Worm (Caenorhabditis elegans) whole organism, L2 larva: ENCODE data around the gene gfat-1.
A peak's percentile ranks its signal among the peaks of the same experiment; 100 is the strongest.
"Not testable (repeated sequence)": the region's sequence is repeated elsewhere in the genome, so short reads cannot be mapped to it uniquely, and the experiment has no call there.

ENCODE experiments used
- C34F6.9 ChIP-seq: fragments of 150-350 bp; optimal IDR thresholded peaks from 2 replicates; lab custom pipeline; 2014; ENCODE audit warnings: missing biosample characterization, missing genetic modification characterization
- F13H6.1 ChIP-seq: sonication (generic microtip); optimal IDR thresholded peaks from 2 replicates; lab custom pipeline; 2016; ENCODE audit warnings: missing genetic modification characterization, missing compliant biosample characterization
- Y55F3AM.14 ChIP-seq: fragments of 200-800 bp; sonication (Bioruptor generic); optimal IDR thresholded peaks from 2 replicates; lab custom pipeline; 2018; ENCODE audit warnings: mild to moderate bottlenecking, missing genetic modification characterization, missing compliant biosample characterization
- ZK546.5 ChIP-seq: sonication (generic microtip); optimal IDR thresholded peaks from 2 replicates; lab custom pipeline; 2017; ENCODE audit warnings: missing biosample characterization, missing genetic modification characterization
- aly-2 ChIP-seq: fragments of 150-350 bp; optimal IDR thresholded peaks from 2 replicates; lab custom pipeline; 2014; ENCODE audit warnings: missing biosample characterization, missing genetic modification characterization
- ama-1 ChIP-seq: fragments of 150-350 bp; optimal IDR thresholded peaks from 2 replicates; lab custom pipeline; 2018; ENCODE audit warnings: inconsistent platforms
- blmp-1 ChIP-seq: sonication (generic microtip); optimal IDR thresholded peaks from 2 replicates; lab custom pipeline; 2017; ENCODE audit warnings: missing genetic modification characterization, mild to moderate bottlenecking, missing compliant biosample characterization, antibody characterized with exemption, moderate library complexity; ENCODE audit not compliant: insufficient read depth
- ceh-16 ChIP-seq: fragments of 150-350 bp; optimal IDR thresholded peaks from 2 replicates; lab custom pipeline; 2014; ENCODE audit warnings: missing biosample characterization, missing genetic modification characterization
- ceh-82 ChIP-seq: fragments of 150-350 bp; optimal IDR thresholded peaks from 2 replicates; lab custom pipeline; 2014; ENCODE audit warnings: missing biosample characterization, missing genetic modification characterization
- dmd-4 ChIP-seq: sonication (generic microtip); optimal IDR thresholded peaks from 2 replicates; lab custom pipeline; 2017; ENCODE audit warnings: missing biosample characterization, missing genetic modification characterization
- egl-27 ChIP-seq: sonication (generic microtip); optimal IDR thresholded peaks from 3 replicates; lab custom pipeline; 2017; ENCODE audit warnings: missing biosample characterization, missing genetic modification reagents, missing genetic modification characterization
- elt-1 ChIP-seq: fragments of 150-350 bp; optimal IDR thresholded peaks from 2 replicates; lab custom pipeline; 2014; ENCODE audit warnings: missing biosample characterization, missing genetic modification characterization
- elt-3 ChIP-seq: sonication (generic microtip); optimal IDR thresholded peaks from 2 replicates; lab custom pipeline; 2017; ENCODE audit warnings: missing biosample characterization, missing genetic modification characterization
- fos-1 ChIP-seq: fragments of 150-350 bp; optimal IDR thresholded peaks from 2 replicates; lab custom pipeline; 2014; ENCODE audit warnings: missing biosample characterization, missing genetic modification characterization
- gmeb-1 ChIP-seq: fragments of 150-350 bp; optimal IDR thresholded peaks from 2 replicates; lab custom pipeline; 2014; ENCODE audit warnings: missing biosample characterization, missing genetic modification characterization
- lin-11 ChIP-seq: fragments of 150-350 bp; sonication (generic microtip); optimal IDR thresholded peaks from 2 replicates; lab custom pipeline; 2014; ENCODE audit warnings: missing biosample characterization, missing genetic modification characterization, inconsistent platforms, mixed read lengths
- lin-13 ChIP-seq: fragments of 150-350 bp; optimal IDR thresholded peaks from 2 replicates; lab custom pipeline; 2014; ENCODE audit warnings: missing biosample characterization, missing genetic modification reagents, missing genetic modification characterization
- lin-39 ChIP-seq: fragments of 150-350 bp; optimal IDR thresholded peaks from 2 replicates; lab custom pipeline; 2014; ENCODE audit warnings: missing biosample characterization, missing genetic modification reagents, missing genetic modification characterization
- lsy-2 ChIP-seq, 2 experiments: fragments of 150-350 bp in 1 of 2; sonication (generic microtip) in 1 of 2; optimal IDR thresholded peaks; 2 replicates each; lab custom pipeline; 2014 to 2017; ENCODE audit warnings: missing biosample characterization in 2 of 2, missing genetic modification characterization in 2 of 2
- mab-5 ChIP-seq: fragments of 150-350 bp; optimal IDR thresholded peaks from 2 replicates; lab custom pipeline; 2014; ENCODE audit warnings: missing biosample characterization, missing genetic modification characterization
- nhr-11 ChIP-seq: fragments of 150-350 bp; optimal IDR thresholded peaks from 2 replicates; lab custom pipeline; 2014; ENCODE audit warnings: missing biosample characterization, missing genetic modification characterization
- nhr-129 ChIP-seq: fragments of 150-350 bp; optimal IDR thresholded peaks from 2 replicates; lab custom pipeline; 2014; ENCODE audit warnings: missing biosample characterization, missing genetic modification characterization
- nhr-23 ChIP-seq: fragments of 150-350 bp; optimal IDR thresholded peaks from 2 replicates; lab custom pipeline; 2014; ENCODE audit warnings: missing biosample characterization, missing genetic modification reagents, missing genetic modification characterization
- nhr-25 ChIP-seq: fragments of 150-350 bp; sonication (generic microtip); optimal IDR thresholded peaks from 3 replicates; lab custom pipeline; 2014; ENCODE audit warnings: missing biosample characterization, missing genetic modification characterization
- nhr-6 ChIP-seq: fragments of 150-350 bp; optimal IDR thresholded peaks from 2 replicates; lab custom pipeline; 2014; ENCODE audit warnings: missing biosample characterization, missing genetic modification characterization
- nhr-77 ChIP-seq: fragments of 150-350 bp; optimal IDR thresholded peaks from 2 replicates; lab custom pipeline; 2014; ENCODE audit warnings: missing biosample characterization, missing genetic modification characterization
- peb-1 ChIP-seq: fragments of 150-350 bp; optimal IDR thresholded peaks from 2 replicates; lab custom pipeline; 2014; ENCODE audit warnings: missing biosample characterization, missing genetic modification characterization
- sem-4 ChIP-seq: fragments of 150-350 bp; optimal IDR thresholded peaks from 2 replicates; lab custom pipeline; 2014; ENCODE audit warnings: missing biosample characterization, missing genetic modification reagents, missing genetic modification characterization
- skn-1 ChIP-seq: sonication (generic microtip); optimal IDR thresholded peaks from 2 replicates; lab custom pipeline; 2017; ENCODE audit warnings: missing biosample characterization, missing genetic modification characterization
- sma-3 ChIP-seq: sonication (generic microtip); optimal IDR thresholded peaks from 2 replicates; lab custom pipeline; 2016; ENCODE audit warnings: missing genetic modification reagents, missing genetic modification characterization, missing compliant biosample characterization
- sma-9 ChIP-seq, 2 experiments: fragments of 150-350 bp in 1 of 2; sonication (generic microtip) in 1 of 2; optimal IDR thresholded peaks; 2 replicates each; lab custom pipeline; 2014 to 2016; ENCODE audit warnings: missing genetic modification characterization in 2 of 2, mild to moderate bottlenecking in 1 of 2, missing biosample characterization in 1 of 2, missing compliant biosample characterization in 1 of 2, missing genetic modification reagents in 1 of 2, moderate library complexity in 1 of 2
- snpc-4 ChIP-seq: fragments of 150-350 bp; optimal IDR thresholded peaks from 2 replicates; lab custom pipeline; 2014; ENCODE audit warnings: missing biosample characterization, missing genetic modification characterization
- unc-39 ChIP-seq: fragments of 150-350 bp; optimal IDR thresholded peaks from 2 replicates; lab custom pipeline; 2014; ENCODE audit warnings: missing biosample characterization, missing genetic modification characterization
- unc-55 ChIP-seq: fragments of 150-350 bp; sonication (generic microtip); optimal IDR thresholded peaks from 3 replicates; lab custom pipeline; 2014; ENCODE audit warnings: missing biosample characterization, missing genetic modification reagents, missing genetic modification characterization
- unc-62 ChIP-seq: fragments of 150-350 bp; optimal IDR thresholded peaks from 2 replicates; lab custom pipeline; 2014; ENCODE audit warnings: missing biosample characterization, missing genetic modification reagents, missing genetic modification characterization
- ztf-1 ChIP-seq: fragments of 200-800 bp; sonication (Bioruptor generic); conservative IDR thresholded peaks from 2 replicates; pipeline ENCODE4 v1.3.6; 2022; ENCODE audit warnings: missing genetic modification characterization, missing compliant biosample characterization
- ztf-11 ChIP-seq: sonication (generic microtip); optimal IDR thresholded peaks from 2 replicates; lab custom pipeline; 2017; ENCODE audit warnings: missing biosample characterization, missing genetic modification characterization
- ztf-4 ChIP-seq: fragments of 150-350 bp; optimal IDR thresholded peaks from 2 replicates; lab custom pipeline; 2014; ENCODE audit warnings: missing biosample characterization, missing genetic modification characterization

gfat-1 gene

DNA sequence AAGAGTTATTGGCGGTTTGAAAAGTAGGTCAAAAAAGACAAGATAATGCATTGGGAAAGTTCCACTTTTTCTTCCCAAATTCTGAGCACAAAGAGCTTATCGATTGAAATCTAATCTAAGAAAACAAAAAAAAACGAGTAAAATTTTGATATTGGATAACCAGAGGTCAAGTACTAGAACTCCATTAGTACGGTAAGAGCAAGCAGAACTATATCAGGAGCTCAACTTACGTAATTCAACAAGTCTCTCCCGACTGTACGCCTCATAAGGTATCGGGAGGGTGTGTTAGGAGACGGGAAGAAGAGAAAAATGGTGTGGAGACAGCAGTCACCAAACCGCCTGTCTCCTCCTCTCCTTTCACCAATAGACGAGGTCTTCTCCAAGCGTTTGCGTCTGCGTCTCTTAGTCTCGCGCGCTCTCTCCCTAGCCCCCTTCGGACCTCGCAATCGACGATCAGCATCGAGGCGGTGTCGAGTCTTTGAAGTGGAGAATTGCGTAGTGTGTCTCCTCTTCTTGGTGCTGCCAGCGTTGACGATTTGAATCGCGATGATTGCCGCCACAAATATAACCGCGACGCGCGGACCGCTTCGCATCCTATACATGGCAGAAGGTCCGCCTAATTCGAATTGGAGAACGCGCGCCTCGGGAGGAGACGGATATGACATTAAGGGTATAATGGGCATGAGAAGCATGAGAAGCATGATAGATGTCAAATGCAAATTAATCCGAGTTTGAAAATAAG lies 28.1 kb downstream of the gfat-1 start, which contains the start of gene F54D5.5:
Gene F54D5.5 (minus strand): TSS at position 51 of the 742 bp plus-strand sequence.
- TF ChIP-seq nhr-129 = peak; percentile 54
- peak; percentile 33 for TF ChIP-seq lin-11
- no peak for TF ChIP-seq lin-13 (GFP tag; lab: Kevin White, UChicago)
- TF ChIP-seq sem-4 (tag; lab: Kevin White, UChicago) = no peak
- peak; percentile 5 for TF ChIP-seq F13H6.1 (tag; lab: Kevin White, UChicago)
- TF ChIP-seq lsy-2 (tag; optimal IDR thresholded peaks at IDR 0.05; lab: Kevin White, UChicago) = no peak
- no peak for TF ChIP-seq nhr-23
- no peak for TF ChIP-seq ZK546.5
- TF ChIP-seq dmd-4 = no peak
- no peak for TF ChIP-seq elt-3
- no peak for TF ChIP-seq ztf-1 (GFP tag; lab: Robert Waterston, UW)
- peak; percentile 77 for TF ChIP-seq lin-39 (tag; lab: Kevin White, UChicago)
- no peak for TF ChIP-seq egl-27 (tag; lab: Kevin White, UChicago)
- peak; percentile 7 for TF ChIP-seq C34F6.9 (tag; lab: Kevin White, UChicago)
- TF ChIP-seq aly-2 (tag; lab: Kevin White, UChicago) = no peak
- peak; percentile 2 for TF ChIP-seq mab-5 (tag; lab: Kevin White, UChicago)
- no peak for TF ChIP-seq ama-1 (lab: Kevin White, UChicago)
- TF ChIP-seq snpc-4 (tag; lab: Kevin White, UChicago) = no peak
- TF ChIP-seq Y55F3AM.14 (GFP tag; lab: Kevin White, UChicago) = no peak
- TF ChIP-seq unc-55 (GFP tag; lab: Kevin White, UChicago) = peak; percentile 34

- TF ChIP-seq C34F6.9 (tag; lab: Kevin White, UChicago) (no peak), nhr-6 (tag; lab: Kevin White, UChicago) (no peak), elt-1 (tag; lab: Kevin White, UChicago) (no peak), ztf-11 (tag; lab: Kevin White, UChicago) (no peak)
Measured at ce11 chrII:11564127-11564526, 31.1 kb downstream of the gfat-1 start, which contains the start of gene F54D5.15. TSS of gene F54D5.15 (minus strand) at chrII:11564227.

- TF ChIP-seq gmeb-1 (tag; lab: Kevin White, UChicago) (no peak), Y55F3AM.14 (GFP tag; lab: Kevin White, UChicago) (no peak), ztf-4 (tag; lab: Kevin White, UChicago) (no peak), unc-55 (GFP tag; lab: Kevin White, UChicago) (no peak), sem-4 (tag; lab: Kevin White, UChicago) (no peak), elt-3 (no peak), snpc-4 (tag; lab: Kevin White, UChicago) (no peak), skn-1 (tag; lab: Kevin White, UChicago) (no peak), dmd-4 (no peak)
- TF ChIP-seq, all 48 proteins: peak for 0
Measured at ce11 chrII:11556338-11556737, 38.9 kb downstream of the gfat-1 start, which contains the start of gene F54D5.17. TSS of gene F54D5.17 (plus strand) at chrII:11556638.

DNA sequence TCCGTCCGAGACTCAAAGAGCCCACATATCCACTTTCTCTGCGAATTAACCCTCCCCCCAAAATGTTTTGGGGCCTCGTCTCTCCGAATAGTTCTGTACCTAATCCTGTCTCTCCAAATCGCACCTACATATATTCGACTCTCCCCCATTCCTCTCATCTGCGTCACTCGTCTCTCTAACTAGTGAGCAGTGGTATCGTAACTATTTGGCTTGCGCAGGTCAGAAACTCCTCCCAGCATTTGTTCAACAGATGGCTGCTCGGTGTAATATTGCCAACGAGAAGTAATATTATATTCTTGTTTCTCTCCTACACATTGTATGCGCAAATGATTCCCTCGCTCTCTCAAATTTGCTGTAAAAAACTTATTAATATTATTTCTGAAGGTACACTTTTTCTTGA lies 39.6 kb downstream of the gfat-1 start, which contains the start of gene F54D5.24:
Gene F54D5.24 (plus strand): TSS at position 316 of the 400 bp plus-strand sequence.
- TF ChIP-seq F13H6.1 (tag; lab: Kevin White, UChicago) (no peak), sma-9 (GFP tag; optimal IDR thresholded peaks at IDR 0.05; lab: Kevin White, UChicago) (no peak), sma-9 (tag; optimal IDR thresholded peaks at IDR 0.05; lab: Kevin White, UChicago) (no peak), nhr-11 (tag; lab: Kevin White, UChicago) (no peak), unc-55 (GFP tag; lab: Kevin White, UChicago) (no peak), dmd-4 (no peak), elt-3 (no peak), nhr-129 (no peak), ztf-11 (tag; lab: Kevin White, UChicago) (no peak)
- TF ChIP-seq, all 48 proteins: peak for 0

- TF ChIP-seq ceh-82; dmd-4; unc-55 (GFP tag; lab: Kevin White, UChicago): not testable (repeated sequence)
Measured at ce11 chrII:11551981-11552380, 43.2 kb downstream of the gfat-1 start, which contains the start of gene dhgd-1. TSS of gene dhgd-1 (minus strand) at chrII:11552081.

- TF ChIP-seq unc-62 (GFP tag; lab: Kevin White, UChicago) (peak; percentile 20), fos-1 (tag; lab: Kevin White, UChicago) (peak; percentile 13), ztf-4 (tag; lab: Kevin White, UChicago) (peak; percentile 96), unc-55 (GFP tag; lab: Kevin White, UChicago) (no peak), gmeb-1 (tag; lab: Kevin White, UChicago) (peak; percentile 35), elt-3 (no peak), ceh-82 (no peak), nhr-23 (no peak), lin-13 (GFP tag; lab: Kevin White, UChicago) (peak; percentile 50), blmp-1 (tag; lab: Kevin White, UChicago) (peak; percentile 34), snpc-4 (tag; lab: Kevin White, UChicago) (no peak), unc-39 (no peak), aly-2 (tag; lab: Kevin White, UChicago) (peak; percentile 37), skn-1 (tag; lab: Kevin White, UChicago) (no peak), sma-3 (GFP tag; lab: Kevin White, UChicago) (peak; percentile 43), nhr-77 (tag; lab: Kevin White, UChicago) (no peak), peb-1 (tag; lab: Kevin White, UChicago) (no peak), nhr-25 (peak; percentile 65), nhr-129 (peak; percentile 83), ceh-16 (peak; percentile 3), lsy-2 (tag; optimal IDR thresholded peaks at IDR 0.05; lab: Kevin White, UChicago) (peak; percentile 24 to 75)
Measured at ce11 chrII:11547254-11547687, 47.9 kb downstream of the gfat-1 start, which contains the start of gene F54D5.7. TSS of gene F54D5.7 (plus strand) at chrII:11547517.
